Fruit fly (Drosophila melanogaster) whole organism: ENCODE measurements around the gene CG7492.

Experiments used
- CG8478 ChIP-seq: fragments of >200 bp; optimal IDR thresholded peaks from 2 replicates; lab custom pipeline; 2018; ENCODE audit warnings: inconsistent platforms
- Dll ChIP-seq: fragments of >200 bp; optimal IDR thresholded peaks from 2 replicates; lab custom pipeline; 2017
- EcR ChIP-seq, 2 experiments: fragments of >200 bp; optimal IDR thresholded peaks; 2 replicates each; lab custom pipeline; 2017; ENCODE audit warnings: missing biosample characterization in 2 of 2, missing genetic modification characterization in 2 of 2, missing genetic modification reagents in 2 of 2
- pan ChIP-seq: fragments of >200 bp; optimal IDR thresholded peaks from 2 replicates; lab custom pipeline; 2017
- psq ChIP-seq: fragments of >200 bp; optimal IDR thresholded peaks from 2 replicates; lab custom pipeline; 2017
- usp ChIP-seq: fragments of >200 bp; optimal IDR thresholded peaks from 2 replicates; lab custom pipeline; 2017; ENCODE audit warnings: missing biosample characterization, missing genetic modification characterization, mixed read lengths

DNA sequence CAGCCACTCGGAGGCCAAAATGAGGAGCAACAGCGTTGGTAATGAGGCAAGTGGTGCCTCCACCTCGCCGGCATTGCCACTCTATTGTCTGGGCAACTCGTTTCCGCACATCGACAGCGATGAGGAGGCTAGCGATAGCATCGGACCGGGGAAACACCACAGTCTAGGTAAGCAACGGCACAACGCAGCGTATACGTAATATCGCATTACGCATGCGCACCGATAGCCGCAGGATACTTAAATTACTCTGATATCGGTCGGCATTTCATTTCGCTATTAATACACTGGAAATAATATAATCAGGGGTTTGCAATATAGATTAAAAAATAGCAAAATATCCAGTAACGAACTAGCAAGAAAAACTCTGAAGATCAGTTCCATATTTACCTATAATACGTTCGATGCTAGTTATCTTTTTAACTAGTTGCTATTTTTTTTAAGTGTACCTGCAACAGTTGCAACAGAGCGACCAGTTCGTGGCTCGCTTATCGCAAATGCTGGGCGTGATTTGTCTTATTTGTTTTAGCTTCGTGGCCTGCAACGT is 37.0 kb downstream of the CG7492 start:
- no peak for TF ChIP-seq psq
- TF ChIP-seq pan (lab: Kevin White, UChicago): no peak
- no peak for TF ChIP-seq usp
- no peak for TF ChIP-seq CG8478
- no peak for TF ChIP-seq EcR (GFP tag; optimal IDR thresholded peaks at IDR 0.05; lab: Kevin White, UChicago)
- no peak for TF ChIP-seq Dll (lab: Kevin White, UChicago)
